Worm (Caenorhabditis elegans): ENCODE data around the gene str-163.

The str-163 gene

ce11 chrIV:4934103-4934502 lies 19.9 kb upstream of the str-163 start, which contains the start of gene str-153:
TSS of gene str-153 (plus strand) at chrIV:4934403.
- TF ChIP-seq nhr-47 (tag; optimal IDR thresholded peaks at IDR 0.05) (no peak), fkh-10 (GFP tag; optimal IDR thresholded peaks at IDR 0.05) (no peak), Y116A8C.19 (tag; optimal IDR thresholded peaks at IDR 0.05; ENCODE audit: borderline replicate concordance) (no peak), hlh-17 (GFP tag; optimal IDR thresholded peaks at IDR 0.05; ENCODE audit: borderline replicate concordance) (no peak), rnt-1 (tag; optimal IDR thresholded peaks at IDR 0.05) (no peak), nhr-28 (tag; optimal IDR thresholded peaks at IDR 0.05) (no peak), zip-4 (GFP tag; optimal IDR thresholded peaks at IDR 0.05) (no peak)

- TF ChIP-seq elt-2 (tag; optimal IDR thresholded peaks at IDR 0.05) (peak; percentile 56), nhr-20 (tag; optimal IDR thresholded peaks at IDR 0.05) (no peak)
Observed at ce11 chrIV:4937647-4938046, 16.3 kb upstream of the str-163 start, which contains the start of gene fbxa-86. TSS of gene fbxa-86 (minus strand) at chrIV:4938013.

ce11 chrIV:4938664-4939063 lies 15.3 kb upstream of the str-163 start, which contains the start of gene str-168:
TSS of gene str-168 (plus strand) at chrIV:4938964.
- TF ChIP-seq pax-3 (tag; optimal IDR thresholded peaks at IDR 0.05) (no peak), elt-2 (tag; optimal IDR thresholded peaks at IDR 0.05) (no peak), blmp-1 (tag; optimal IDR thresholded peaks at IDR 0.05) (no peak), fkh-4 (tag; optimal IDR thresholded peaks at IDR 0.05; ENCODE audit: borderline replicate concordance) (no peak), ztf-11 (tag; optimal IDR thresholded peaks at IDR 0.05) (no peak), dsc-1 (tag; optimal IDR thresholded peaks at IDR 0.05) (no peak), ceh-82 (tag; optimal IDR thresholded peaks at IDR 0.05) (no peak), ceh-63 (GFP tag; optimal IDR thresholded peaks at IDR 0.05) (no peak), ces-1 (GFP tag; optimal IDR thresholded peaks at IDR 0.05) (no peak), efl-1 (optimal IDR thresholded peaks at IDR 0.05) (no peak), efl-1 (GFP tag; optimal IDR thresholded peaks at IDR 0.05 in 1 of 2) (no peak), lir-3 (tag; optimal IDR thresholded peaks at IDR 0.05; ENCODE audit: poor library complexity) (no peak), nhr-237 (tag; optimal IDR thresholded peaks at IDR 0.05) (no peak), egl-13 (tag; optimal IDR thresholded peaks at IDR 0.05) (no peak), hlh-4 (tag; optimal IDR thresholded peaks at IDR 0.05) (no peak), irx-1 (tag; optimal IDR thresholded peaks at IDR 0.05) (no peak), nhr-47 (tag; optimal IDR thresholded peaks at IDR 0.05) (no peak), tbx-2 (tag; optimal IDR thresholded peaks at IDR 0.05) (no peak), F16B12.6 (tag; optimal IDR thresholded peaks at IDR 0.05) (no peak), vab-15 (tag; optimal IDR thresholded peaks at IDR 0.05) (no peak), nhr-85 (tag) (no peak)

ce11 chrIV:4941681-4942080 lies 12.3 kb upstream of the str-163 start, which contains the start of gene Y9C9A.5:
TSS of gene Y9C9A.5 (plus strand) at chrIV:4941981.
- TF ChIP-seq fos-1 (tag; optimal IDR thresholded peaks at IDR 0.05) (no peak), C34B4.2 (tag; optimal IDR thresholded peaks at IDR 0.05) (no peak), dpl-1 (GFP tag; optimal IDR thresholded peaks at IDR 0.05) (no peak), C16A3.4 (tag; optimal IDR thresholded peaks at IDR 0.05) (no peak), aly-2 (tag; optimal IDR thresholded peaks at IDR 0.05) (no peak), unc-62 (GFP tag; optimal IDR thresholded peaks at IDR 0.05) (no peak), unc-98 (GFP tag; IDR thresholded peaks at IDR 0.05) (no peak), nhr-85 (tag) (no peak)

- no peak for TF ChIP-seq pag-3 (tag; optimal IDR thresholded peaks at IDR 0.05; ENCODE audit: borderline replicate concordance, insufficient read depth)
- peak; percentile 17 for TF ChIP-seq fkh-8 (tag; optimal IDR thresholded peaks at IDR 0.05)
- no peak for TF ChIP-seq ztf-4 (tag; optimal IDR thresholded peaks at IDR 0.05)
- TF ChIP-seq nhr-76 (tag; optimal IDR thresholded peaks at IDR 0.05): no peak
Observed at ce11 chrIV:4945771-4946170, 8.2 kb upstream of the str-163 start, which contains the start of gene str-169. TSS of gene str-169 (plus strand) at chrIV:4946071.
